Fruit fly (Drosophila melanogaster) Kc167 (cell line): ENCODE measurements around the gene CG14515.

Experiments
- Myc ChIP-seq: fragments of >200 bp; optimal IDR thresholded peaks from 2 replicates; lab custom pipeline; 2017; ENCODE audit warnings: missing external identifiers
- Sin3A ChIP-seq: fragments of >200 bp; optimal IDR thresholded peaks from 2 replicates; lab custom pipeline; 2018; ENCODE audit warnings: missing external identifiers
- h ChIP-seq: fragments of >200 bp; optimal IDR thresholded peaks from 3 replicates; lab custom pipeline; 2018; ENCODE audit warnings: missing external identifiers
- insv ChIP-seq: fragments of >200 bp; optimal IDR thresholded peaks from 3 replicates; lab custom pipeline; 2018; ENCODE audit warnings: missing external identifiers
- psq ChIP-seq: fragments of >200 bp; optimal IDR thresholded peaks from 2 replicates; lab custom pipeline; 2017; ENCODE audit warnings: missing external identifiers
- ttk ChIP-seq: sonication (Bioruptor generic); optimal IDR thresholded peaks from 2 replicates; lab custom pipeline; 2017; ENCODE audit warnings: missing external identifiers

Gene CG14515

DNA sequence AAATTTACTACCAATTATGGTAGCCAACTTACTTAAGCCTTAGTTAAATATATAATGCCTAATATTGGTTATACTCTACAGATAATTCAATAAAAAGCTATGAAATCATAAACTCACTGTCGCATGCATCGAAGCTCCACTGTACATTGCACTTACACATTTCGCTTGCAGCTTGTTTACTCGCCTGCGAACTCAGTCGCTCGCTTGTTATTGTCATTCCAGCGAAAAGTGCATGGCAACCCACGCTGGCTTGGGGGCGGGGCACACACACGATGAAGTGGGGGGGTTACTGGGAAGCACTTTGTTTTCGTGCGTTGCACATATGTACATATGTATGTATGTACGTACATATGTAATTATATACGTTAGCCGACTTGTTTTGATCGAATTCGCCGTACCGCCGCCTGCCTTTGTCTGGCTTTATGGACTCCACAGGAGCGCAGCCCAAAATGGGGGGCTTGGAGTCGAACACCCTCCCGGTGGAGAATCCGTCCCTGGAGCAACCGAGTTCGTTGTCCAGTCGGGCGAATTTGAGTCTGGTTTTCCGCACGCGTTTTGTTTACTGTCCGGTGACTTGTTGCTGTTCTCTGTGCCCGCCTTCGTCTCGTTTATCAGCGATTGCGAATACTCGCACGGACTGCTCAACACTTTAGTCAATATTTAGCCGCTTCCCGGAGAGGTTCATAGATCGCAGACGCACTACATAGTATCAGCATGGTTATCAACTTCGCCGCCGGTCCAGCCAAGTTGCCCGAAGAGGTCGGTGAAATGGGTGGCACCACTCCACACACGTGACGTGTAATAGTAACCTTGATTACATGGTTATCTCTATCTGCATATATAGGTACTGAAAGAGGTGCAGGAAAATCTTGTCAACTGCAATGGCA is 2.7 kb downstream of the CG14515 start, which contains the start of gene CG11899:
CG11899 (plus strand) TSS at position 648 of the 887 bp plus-strand sequence.
- TF ChIP-seq ttk (lab: Kevin White, UChicago), result no peak

DNA sequence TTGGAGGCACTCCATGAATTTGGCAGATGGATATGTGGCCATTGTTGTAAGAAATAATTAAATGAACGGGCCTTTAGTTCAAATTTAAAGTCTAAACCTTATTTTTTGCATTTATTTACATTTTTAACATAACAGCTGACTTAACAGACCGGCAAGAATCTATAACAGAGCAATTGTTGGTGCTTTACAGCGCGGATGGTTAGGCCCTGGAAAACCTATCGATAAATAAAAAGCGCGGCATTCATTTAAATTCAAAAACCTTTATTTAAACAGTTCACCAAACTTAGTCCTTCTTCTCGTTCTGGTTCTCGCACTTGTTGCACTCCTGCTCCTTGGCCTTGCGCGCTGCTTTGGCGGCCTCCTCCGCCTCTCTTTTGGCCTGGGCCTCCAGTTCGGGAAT is 5.1 kb downstream of the CG14515 start, which contains the start of gene Mesh1:
Mesh1 (minus strand) TSS at position 108 of the 400 bp plus-strand sequence.
- TF ChIP-seq Sin3A (lab: Kevin White, UChicago) (no peak), h (lab: Kevin White, UChicago) (no peak)

DNA sequence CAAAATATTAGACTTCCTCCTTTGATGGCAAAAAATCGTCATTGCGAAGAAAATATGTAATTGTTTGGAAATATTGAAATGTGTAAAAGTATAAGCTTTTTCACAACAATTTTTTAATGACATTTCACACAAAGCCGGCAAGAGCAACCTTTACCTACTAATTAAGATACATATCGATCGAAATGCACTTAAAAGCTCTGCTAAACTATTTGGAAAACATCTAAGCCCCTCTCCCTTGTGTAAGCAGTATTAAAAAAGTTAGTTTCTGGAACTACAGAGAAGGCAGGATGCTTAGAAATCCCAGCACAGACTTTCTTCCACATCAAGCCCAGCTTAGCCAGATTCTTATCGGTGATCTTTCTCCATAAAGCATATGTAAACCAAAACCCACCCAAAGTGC is 6.7 kb downstream of the CG14515 start, which contains the start of gene Cyt-c1L:
Cyt-c1L (minus strand) TSS at position 101 of the 400 bp plus-strand sequence.
- TF ChIP-seq Sin3A (lab: Kevin White, UChicago), result no peak
- no peak for TF ChIP-seq ttk (lab: Kevin White, UChicago)
- no peak for TF ChIP-seq h (lab: Kevin White, UChicago)
- no peak for TF ChIP-seq insv
- no peak for TF ChIP-seq Myc (lab: Kevin White, UChicago)
- TF ChIP-seq psq (lab: Kevin White, UChicago), result no peak

DNA sequence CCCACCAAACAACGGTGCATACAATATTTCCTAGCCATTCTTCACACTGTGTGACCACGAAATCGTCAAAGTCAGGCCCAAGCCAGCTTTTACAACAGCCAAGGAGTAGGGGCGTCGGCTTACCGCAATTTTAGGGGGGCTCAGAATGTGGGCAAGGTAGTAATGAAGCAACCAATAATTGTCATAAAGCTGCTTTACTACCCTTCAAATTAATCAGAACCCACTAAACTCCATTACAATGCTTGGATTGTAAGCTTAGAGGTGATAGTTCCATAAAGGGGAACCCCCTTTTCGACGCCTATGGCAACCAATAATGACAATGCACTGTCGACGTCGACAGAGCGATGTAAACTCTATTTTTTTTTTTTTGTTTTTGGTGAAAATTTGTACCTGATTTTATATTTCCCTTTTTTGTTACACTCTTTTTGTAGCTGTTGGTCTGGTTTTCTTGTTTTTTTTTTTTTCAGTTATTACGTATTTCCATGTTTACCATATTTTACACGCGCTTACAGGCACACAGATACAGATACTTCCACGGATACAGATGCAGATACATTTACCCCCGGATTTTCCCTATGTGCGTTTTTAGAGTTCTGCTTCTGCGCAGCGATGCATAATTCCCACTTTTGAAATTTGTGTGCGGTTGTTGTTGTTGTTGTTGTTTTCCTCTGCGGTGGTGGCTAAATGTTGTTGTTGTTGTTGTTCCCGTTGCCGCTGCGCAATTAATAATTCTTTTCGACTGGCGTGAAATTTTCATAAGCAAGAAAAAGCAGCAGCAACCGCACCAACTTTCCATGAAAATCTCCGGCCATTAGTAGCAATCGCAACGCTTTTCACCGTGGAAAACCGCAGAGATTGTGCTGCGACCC is 7.5 kb downstream of the CG14515 start:
- TF ChIP-seq h (lab: Kevin White, UChicago), result no peak
- no peak for TF ChIP-seq ttk (lab: Kevin White, UChicago)
- TF ChIP-seq Sin3A (lab: Kevin White, UChicago), result no peak
- TF ChIP-seq insv, result no peak
- TF ChIP-seq Myc (lab: Kevin White, UChicago), result no peak
- no peak for TF ChIP-seq psq (lab: Kevin White, UChicago)

DNA sequence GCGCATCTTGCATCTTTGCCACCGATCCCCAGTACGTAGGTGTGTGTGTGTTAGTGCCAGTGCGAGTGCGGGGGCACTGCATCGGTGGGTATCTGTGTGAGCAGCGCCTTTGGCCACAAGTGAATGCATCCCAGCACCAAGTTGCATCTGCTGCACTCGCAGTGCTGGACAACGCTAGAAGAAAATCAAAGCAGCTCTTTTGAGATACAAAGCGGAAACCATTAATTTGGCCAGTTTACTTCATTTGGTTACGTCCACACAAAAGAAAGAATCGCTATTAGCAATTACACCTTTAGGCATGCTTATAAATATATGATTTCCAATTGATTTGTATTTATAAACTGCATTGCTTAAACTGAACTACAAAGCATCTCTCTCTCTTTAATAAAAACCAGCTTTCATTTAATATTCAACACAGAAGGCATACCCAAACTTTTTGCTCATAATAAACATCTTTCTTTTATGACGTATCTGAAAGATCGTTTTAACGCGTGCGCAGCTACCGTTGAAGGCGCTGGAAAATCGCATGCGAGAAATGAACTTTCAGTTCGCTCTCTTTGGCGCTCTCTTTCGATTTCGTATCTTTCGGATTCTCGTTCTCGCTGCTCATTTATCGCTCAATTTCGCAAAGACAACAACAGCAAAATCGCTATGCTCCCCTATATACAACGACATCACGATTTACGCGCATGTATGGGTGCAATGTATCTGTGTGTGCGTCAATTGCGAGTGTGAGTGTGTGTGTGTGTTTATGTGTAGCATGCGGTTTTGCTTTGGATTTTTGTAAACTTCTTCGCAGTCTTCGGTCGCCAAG is 9.0 kb downstream of the CG14515 start:
- TF ChIP-seq ttk (lab: Kevin White, UChicago) (no peak), Sin3A (lab: Kevin White, UChicago) (no peak), insv (no peak), h (lab: Kevin White, UChicago) (no peak), Myc (lab: Kevin White, UChicago) (no peak), psq (lab: Kevin White, UChicago) (no peak)

DNA sequence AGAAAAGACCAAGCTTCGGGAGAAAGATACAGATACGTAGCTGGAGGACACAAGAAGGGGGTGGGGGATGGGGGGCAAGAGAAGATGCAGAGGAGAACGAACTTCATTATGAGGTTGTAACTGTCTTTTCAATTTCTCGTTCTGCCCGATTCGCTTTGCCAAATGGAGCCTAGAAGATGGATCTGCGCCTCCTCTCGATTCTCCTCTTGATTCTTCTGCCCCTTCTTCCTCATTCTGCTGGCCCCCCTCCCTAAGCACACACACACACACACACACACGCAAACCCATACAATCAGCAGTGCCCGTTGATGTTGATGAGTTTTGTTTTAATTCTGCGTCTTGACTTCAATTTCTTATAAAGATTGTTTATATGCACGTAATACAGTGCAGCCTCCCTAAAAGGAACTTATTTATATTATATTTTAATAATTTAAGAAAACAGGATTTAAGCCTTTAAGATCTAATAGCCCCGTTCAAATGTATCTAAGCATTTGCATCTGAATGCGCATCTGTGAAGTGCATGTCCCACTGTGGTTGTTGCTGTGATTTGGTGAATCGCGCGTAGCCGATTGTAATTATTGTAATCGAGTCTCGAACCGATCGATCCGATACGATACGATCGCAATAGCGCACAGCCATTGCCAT is 9.8 kb downstream of the CG14515 start:
- TF ChIP-seq h (lab: Kevin White, UChicago), result no peak
- TF ChIP-seq Sin3A (lab: Kevin White, UChicago), result no peak
- no peak for TF ChIP-seq Myc (lab: Kevin White, UChicago)

DNA sequence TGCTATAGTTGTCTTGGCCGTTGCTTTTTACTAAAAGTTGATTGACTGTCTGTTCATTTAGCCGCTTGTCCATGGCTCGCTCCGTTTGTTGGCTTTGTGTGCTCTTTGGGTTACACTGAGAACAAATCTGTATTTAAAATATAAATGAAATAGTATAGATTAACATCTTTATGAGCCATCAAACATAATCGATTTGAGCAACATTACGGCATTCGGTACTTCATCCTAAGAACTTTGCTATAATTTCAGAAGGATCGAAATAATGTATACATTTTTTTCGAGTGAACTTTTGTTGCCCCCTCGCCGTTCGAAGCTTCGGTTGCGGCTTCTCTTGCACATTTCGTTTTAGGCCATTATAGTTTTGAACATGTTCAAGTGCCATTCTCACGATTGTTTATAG is 10.6 kb downstream of the CG14515 start:
- TF ChIP-seq Myc (lab: Kevin White, UChicago) (no peak), Sin3A (lab: Kevin White, UChicago) (no peak), ttk (lab: Kevin White, UChicago) (no peak), insv (no peak), psq (lab: Kevin White, UChicago) (no peak), h (lab: Kevin White, UChicago) (no peak)

DNA sequence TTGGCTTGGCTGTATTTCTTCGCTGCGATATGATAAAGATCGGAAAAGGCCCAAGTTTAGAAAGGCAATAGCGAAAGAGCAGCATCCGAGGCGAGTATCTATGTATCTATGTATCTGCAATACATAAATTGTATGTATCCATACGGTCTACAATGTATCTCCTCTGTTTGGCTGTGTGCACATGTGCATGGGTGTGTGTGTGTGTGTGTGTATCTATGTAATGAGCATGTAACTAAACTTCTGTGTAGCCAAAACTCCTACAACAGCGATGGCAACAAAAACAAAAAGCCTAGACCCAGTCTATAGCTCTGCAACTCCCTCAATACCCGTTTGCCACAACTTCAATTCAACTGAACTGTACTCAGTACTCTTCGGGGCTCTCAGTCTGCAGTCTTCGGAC is 12.7 kb downstream of the CG14515 start:
- no peak for TF ChIP-seq Sin3A (lab: Kevin White, UChicago)
- TF ChIP-seq insv, result no peak
- no peak for TF ChIP-seq ttk (lab: Kevin White, UChicago)
- no peak for TF ChIP-seq h (lab: Kevin White, UChicago)
- no peak for TF ChIP-seq Myc (lab: Kevin White, UChicago)
- no peak for TF ChIP-seq psq (lab: Kevin White, UChicago)

DNA sequence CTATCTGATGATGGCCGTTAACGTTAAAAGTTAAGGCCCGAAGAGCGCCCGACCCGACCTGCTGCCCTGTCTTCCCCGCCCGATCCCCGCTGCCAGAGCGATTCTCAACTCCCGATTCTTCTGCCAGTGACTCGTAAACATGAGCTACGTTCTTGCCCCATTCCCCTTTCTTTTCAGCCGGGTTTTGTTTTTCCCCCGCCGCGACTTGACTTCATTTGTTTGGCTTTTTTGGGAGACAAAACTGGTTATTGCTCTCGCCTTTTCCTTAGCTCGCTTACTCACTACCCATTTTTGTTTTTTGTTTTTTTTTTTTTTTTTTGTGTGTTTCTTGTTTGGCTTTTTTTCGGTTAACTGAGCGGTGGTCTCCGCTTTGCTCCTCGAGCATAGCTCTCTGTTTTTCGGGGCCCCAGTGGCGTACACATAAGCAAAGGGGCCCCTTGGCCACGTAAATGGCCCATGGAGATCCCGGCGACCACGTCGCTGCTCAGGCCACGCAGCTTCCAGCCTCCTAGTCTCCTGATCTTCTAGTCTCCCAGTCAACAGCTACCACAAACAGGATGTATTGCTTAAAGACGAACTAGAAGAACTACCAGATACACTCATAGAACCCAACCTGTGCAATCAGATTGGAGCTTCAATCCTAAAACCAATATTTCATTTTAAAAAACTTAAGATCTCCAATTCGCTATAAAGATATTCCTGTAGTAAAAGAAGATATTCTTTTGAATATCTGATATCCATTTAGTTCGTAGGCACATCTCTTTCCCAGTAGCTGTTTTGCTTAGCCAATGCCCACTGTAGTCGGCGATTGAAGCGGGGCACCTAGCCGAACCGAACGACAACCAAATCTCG is 13.4 kb downstream of the CG14515 start:
- TF ChIP-seq Myc (lab: Kevin White, UChicago), result no peak
- no peak for TF ChIP-seq ttk (lab: Kevin White, UChicago)
- no peak for TF ChIP-seq psq (lab: Kevin White, UChicago)
- no peak for TF ChIP-seq h (lab: Kevin White, UChicago)
- TF ChIP-seq insv, result no peak
- TF ChIP-seq Sin3A (lab: Kevin White, UChicago), result no peak

DNA sequence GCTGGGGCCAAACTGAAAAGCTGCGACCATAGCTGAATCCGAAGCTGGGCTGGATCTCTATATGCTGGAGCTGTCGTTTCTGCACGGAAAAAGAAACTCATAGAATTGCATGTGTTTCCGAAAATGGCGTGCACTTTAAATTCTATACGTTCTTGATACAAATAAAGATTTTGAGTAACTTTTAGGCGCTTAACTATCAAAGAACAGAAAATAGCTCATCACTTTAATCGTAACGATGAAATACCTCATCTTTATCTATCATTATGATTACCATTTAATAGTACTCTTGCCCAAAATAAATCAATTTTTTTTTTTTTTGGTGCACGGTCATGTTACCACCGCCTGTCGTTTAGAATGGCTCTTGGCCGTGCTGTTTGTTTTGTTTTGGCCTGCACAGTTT is 14.3 kb downstream of the CG14515 start:
- no peak for TF ChIP-seq ttk (lab: Kevin White, UChicago)
- no peak for TF ChIP-seq h (lab: Kevin White, UChicago)
- no peak for TF ChIP-seq insv
- no peak for TF ChIP-seq psq (lab: Kevin White, UChicago)
- no peak for TF ChIP-seq Myc (lab: Kevin White, UChicago)
- TF ChIP-seq Sin3A (lab: Kevin White, UChicago), result no peak
